Worm (Caenorhabditis elegans): ENCODE measurements around the gene ZK632.14.

Gene ZK632.14

ce11 chrIII:9861470-9862342 is 48.5 kb downstream of the ZK632.14 start (continued):
- TF ChIP-seq madf-6 (GFP tag; IDR thresholded peaks at IDR 0.05): peak; percentile 62
- peak; percentile 79 for TF ChIP-seq B0336.3 (GFP tag; IDR thresholded peaks at IDR 0.05)
- TF ChIP-seq ccch-3 (GFP tag; optimal IDR thresholded peaks at IDR 0.05): peak; percentile 61
- TF ChIP-seq ceh-91 (GFP tag; IDR thresholded peaks at IDR 0.05): no peak
- TF ChIP-seq T07F8.4 (tag; optimal IDR thresholded peaks at IDR 0.05): peak; percentile 3
- no peak for TF ChIP-seq nhr-120 (GFP tag; IDR thresholded peaks at IDR 0.05)
- TF ChIP-seq ceh-27 (GFP tag; optimal IDR thresholded peaks at IDR 0.05): peak; percentile 59
- TF ChIP-seq attf-3 (GFP tag; conservative IDR thresholded peaks at IDR 0.05): 0 out of 2 replicates have a peak, but pooled peaks have one; percentile 37
- TF ChIP-seq unc-62 (GFP tag; optimal IDR thresholded peaks at IDR 0.05): no peak
- peak; percentile 81; the same call in 1 of the 2 replicates for TF ChIP-seq Y95B8A.8 (GFP tag; IDR thresholded peaks at IDR 0.05)
- peak in 1 of 3 experiments; percentile 67 for TF ChIP-seq lin-35 (GFP tag; optimal IDR thresholded peaks at IDR 0.05)
- peak; percentile 72 for TF ChIP-seq athp-1 (tag; optimal IDR thresholded peaks at IDR 0.05)
- no peak for TF ChIP-seq F49E8.2 (tag; optimal IDR thresholded peaks at IDR 0.05; ENCODE audit: insufficient read depth)
- TF ChIP-seq madf-3 (GFP tag; IDR thresholded peaks at IDR 0.05): peak; percentile 54; the same call in 1 of the 2 replicates
- TF ChIP-seq ztf-26 (tag; optimal IDR thresholded peaks at IDR 0.05): peak; percentile 47
- peak; percentile 55 for TF ChIP-seq F10E7.11 (tag; optimal IDR thresholded peaks at IDR 0.05)
- TF ChIP-seq die-1 (tag; optimal IDR thresholded peaks at IDR 0.05): peak; percentile 86
- no peak for TF ChIP-seq snpc-1.1 (tag; optimal IDR thresholded peaks at IDR 0.05; ENCODE audit: insufficient read depth)
- TF ChIP-seq mcd-1 (GFP tag; IDR thresholded peaks at IDR 0.05): peak; percentile 72
- peak; percentile 81 for TF ChIP-seq rcor-1 (GFP tag; IDR thresholded peaks at IDR 0.05)
- TF ChIP-seq rpc-1 (optimal IDR thresholded peaks at IDR 0.05): peak; percentile 60
- peak; percentile 83 for TF ChIP-seq rpc-1 (tag; optimal IDR thresholded peaks at IDR 0.05)
- TF ChIP-seq lsy-27 (tag; optimal IDR thresholded peaks at IDR 0.05; ENCODE audit: borderline replicate concordance, insufficient read depth): no peak
- TF ChIP-seq madf-8 (GFP tag; conservative IDR thresholded peaks at IDR 0.05): no peak; the same call in 1 of the 2 replicates
- no peak for TF ChIP-seq C17E4.6 (GFP tag; IDR thresholded peaks at IDR 0.05)
- TF ChIP-seq Y67H2A.10 (GFP tag; conservative IDR thresholded peaks at IDR 0.05): peak; percentile 49; the same call in 1 of the 2 replicates
- peak; percentile 67 for TF ChIP-seq lin-54 (GFP tag; optimal IDR thresholded peaks at IDR 0.05)
- TF ChIP-seq K11D2.4 (GFP tag; IDR thresholded peaks at IDR 0.05): no peak
- no peak for TF ChIP-seq ztf-3 (GFP tag; optimal IDR thresholded peaks at IDR 0.05)
- no peak for TF ChIP-seq fkh-3 (tag; optimal IDR thresholded peaks at IDR 0.05)
- no peak for TF ChIP-seq gei-17 (GFP tag; optimal IDR thresholded peaks at IDR 0.05)
- TF ChIP-seq bed-1 (GFP tag; IDR thresholded peaks at IDR 0.05): no peak
- TF ChIP-seq let-607 (tag; optimal IDR thresholded peaks at IDR 0.05): peak in 1 of 2 experiments; percentile 4
- no peak; the same call in 1 of the 2 replicates for TF ChIP-seq cebp-1 (GFP tag; IDR thresholded peaks at IDR 0.05)
- TF ChIP-seq cebp-1 (tag; optimal IDR thresholded peaks at IDR 0.05): peak; percentile 66
- 0 out of 2 replicates have a peak, but pooled peaks have one; percentile 27 for TF ChIP-seq D2030.7 (GFP tag; IDR thresholded peaks at IDR 0.05)
- TF ChIP-seq tbx-9 (tag; optimal IDR thresholded peaks at IDR 0.05; ENCODE audit: borderline replicate concordance): no peak
- TF ChIP-seq F39B2.1 (GFP tag; IDR thresholded peaks at IDR 0.05): 0 out of 2 replicates have a peak, but pooled peaks have one; percentile 29
- peak; percentile 51 for TF ChIP-seq unc-130 (GFP tag; optimal IDR thresholded peaks at IDR 0.05)
- TF ChIP-seq efl-1 (GFP tag; optimal IDR thresholded peaks at IDR 0.05): no peak
- TF ChIP-seq zfh-2 (GFP tag; conservative IDR thresholded peaks at IDR 0.05): no peak
- no peak for TF ChIP-seq F57A8.1 (GFP tag; optimal IDR thresholded peaks at IDR 0.05)
- peak; percentile 89; the same call in 1 of the 2 replicates for TF ChIP-seq cebp-2 (GFP tag; IDR thresholded peaks at IDR 0.05)
- TF ChIP-seq nfyb-1 (GFP tag; IDR thresholded peaks at IDR 0.05): peak; percentile 81
- peak; percentile 82; the same call in 1 of the 2 replicates for TF ChIP-seq ceh-40 (GFP tag; IDR thresholded peaks at IDR 0.05)
- TF ChIP-seq tlf-1 (GFP tag; optimal IDR thresholded peaks at IDR 0.05): peak; percentile 23
